Fruit fly (Drosophila melanogaster) whole organism, embryonic: ENCODE data around the gene Vps2.

Experiments
- BtbVII ChIP-seq: fragments of 200-800 bp; sonication (Bioruptor generic); optimal IDR thresholded peaks from 3 replicates; lab custom pipeline; 2017; ENCODE audit warnings: missing biosample characterization, mild to moderate bottlenecking, missing genetic modification characterization
- CG11093 ChIP-seq: fragments of 200-800 bp; sonication (Bioruptor generic); IDR thresholded peaks from 3 replicates; pipeline ENCODE4 v1.3.6; 2022; ENCODE audit warnings: missing biosample characterization, missing genetic modification characterization
- CG11247 ChIP-seq: fragments of 200-800 bp; sonication (Bioruptor generic); IDR thresholded peaks from 2 replicates; pipeline ENCODE4 v1.3.6; 2022; ENCODE audit warnings: missing biosample characterization, missing genetic modification characterization
- CG12236 ChIP-seq: fragments of 200-800 bp; sonication (Bioruptor generic); optimal IDR thresholded peaks from 2 replicates; lab custom pipeline; 2016; ENCODE audit warnings: missing biosample characterization, missing genetic modification characterization
- CG12391 ChIP-seq: fragments of 200-800 bp; sonication (Bioruptor generic); optimal IDR thresholded peaks from 3 replicates; lab custom pipeline; 2018; ENCODE audit warnings: missing biosample characterization, mild to moderate bottlenecking, missing genetic modification characterization, moderate library complexity
- CG13624 ChIP-seq: fragments of 200-800 bp; sonication (Bioruptor generic); optimal IDR thresholded peaks from 2 replicates; lab custom pipeline; 2016; ENCODE audit warnings: missing biosample characterization, missing genetic modification characterization
- CG14441 ChIP-seq: fragments of 200-800 bp; sonication (Bioruptor generic); IDR thresholded peaks from 2 replicates; pipeline ENCODE4 v1.3.6; 2022; ENCODE audit warnings: missing biosample characterization, missing genetic modification characterization
- CG15601 ChIP-seq: fragments of 200-800 bp; sonication (Bioruptor generic); optimal IDR thresholded peaks from 3 replicates; lab custom pipeline; 2019; ENCODE audit warnings: missing biosample characterization, mild to moderate bottlenecking, missing genetic modification characterization, moderate library complexity
- CG17328 ChIP-seq: fragments of 200-800 bp; sonication (Bioruptor generic); IDR thresholded peaks from 2 replicates; pipeline ENCODE4 v1.3.6; 2022; ENCODE audit warnings: missing biosample characterization, missing genetic modification characterization
- CG17612 ChIP-seq: fragments of 200-800 bp; sonication (Bioruptor generic); IDR thresholded peaks from 2 replicates; pipeline ENCODE4 v1.3.6; 2022; ENCODE audit warnings: missing biosample characterization, missing genetic modification characterization
- CG18599 ChIP-seq: fragments of 200-800 bp; sonication (Bioruptor generic); optimal IDR thresholded peaks from 3 replicates; lab custom pipeline; 2017; ENCODE audit warnings: missing biosample characterization, missing genetic modification characterization, mild to moderate bottlenecking, moderate library complexity, missing genetic modification reagents
- CG18619 ChIP-seq: fragments of 200-800 bp; sonication (Bioruptor generic); optimal IDR thresholded peaks from 3 replicates; lab custom pipeline; 2017; ENCODE audit warnings: missing biosample characterization, mild to moderate bottlenecking, missing genetic modification characterization
- CG2116 ChIP-seq: fragments of 200-800 bp; sonication (Bioruptor generic); optimal IDR thresholded peaks from 3 replicates; lab custom pipeline; 2018; ENCODE audit warnings: missing biosample characterization, mild to moderate bottlenecking, missing genetic modification characterization
- CG2199 ChIP-seq: fragments of 200-800 bp; sonication (Bioruptor generic); IDR thresholded peaks from 3 replicates; pipeline ENCODE4 v1.3.6; 2022; ENCODE audit warnings: missing biosample characterization, missing genetic modification characterization
- CG2875 ChIP-seq: fragments of 200-800 bp; sonication (Bioruptor generic); optimal IDR thresholded peaks from 2 replicates; lab custom pipeline; 2017; ENCODE audit warnings: missing biosample characterization, mild to moderate bottlenecking, missing genetic modification characterization, missing genetic modification reagents
- CG33557 ChIP-seq: fragments of 200-800 bp; sonication (Bioruptor generic); optimal IDR thresholded peaks from 2 replicates; lab custom pipeline; 2019; ENCODE audit warnings: missing biosample characterization, mild to moderate bottlenecking, missing genetic modification characterization, moderate library complexity
- CG4328 ChIP-seq: fragments of 200-800 bp; sonication (Bioruptor generic); optimal IDR thresholded peaks from 3 replicates; lab custom pipeline; 2017; ENCODE audit warnings: missing biosample characterization, missing genetic modification reagents, missing genetic modification characterization
- CG4707 ChIP-seq: fragments of 200-800 bp; sonication (Bioruptor generic); optimal IDR thresholded peaks from 2 replicates; lab custom pipeline; 2018; ENCODE audit warnings: missing biosample characterization, mild to moderate bottlenecking, missing genetic modification characterization, moderate library complexity
- CG6683 ChIP-seq: fragments of 200-800 bp; sonication (Bioruptor generic); optimal IDR thresholded peaks from 2 replicates; lab custom pipeline; 2017; ENCODE audit warnings: missing biosample characterization, mild to moderate bottlenecking, missing genetic modification characterization, missing genetic modification reagents
- CG6765 ChIP-seq: fragments of 200-800 bp; sonication (Bioruptor generic); optimal IDR thresholded peaks from 3 replicates; lab custom pipeline; 2017; ENCODE audit warnings: missing biosample characterization, mild to moderate bottlenecking, missing genetic modification characterization
- CG7271 ChIP-seq: fragments of 200-800 bp; sonication (Bioruptor generic); optimal IDR thresholded peaks from 2 replicates; lab custom pipeline; 2018; ENCODE audit warnings: missing biosample characterization, mild to moderate bottlenecking, missing genetic modification characterization, moderate library complexity
- Dfd ChIP-seq, 2 experiments: fragments of >200 bp; optimal IDR thresholded peaks; 2 replicates each; lab custom pipeline; 2017; ENCODE audit warnings: missing biosample characterization in 2 of 2, missing genetic modification characterization in 2 of 2
- Drgx ChIP-seq: fragments of 200-800 bp; sonication (Bioruptor generic); IDR thresholded peaks from 2 replicates; pipeline ENCODE4 v1.3.6; 2022; ENCODE audit warnings: missing biosample characterization, missing genetic modification characterization
- Eip74EF ChIP-seq, 2 experiments: fragments of 200-800 bp in 1 of 2; fragments of >200 bp in 1 of 2; sonication (Bioruptor generic) in 1 of 2; optimal IDR thresholded peaks; 2 replicates each; lab custom pipeline; 2017 to 2019; ENCODE audit warnings: missing biosample characterization in 2 of 2, missing genetic modification characterization in 2 of 2, mild to moderate bottlenecking in 1 of 2, moderate library complexity in 1 of 2
- HLHmδ ChIP-seq: fragments of 200-800 bp; sonication (Bioruptor generic); optimal IDR thresholded peaks from 2 replicates; lab custom pipeline; 2018; ENCODE audit warnings: missing biosample characterization, mild to moderate bottlenecking, missing genetic modification characterization, moderate library complexity
- Hr39 ChIP-seq: fragments of >200 bp; optimal IDR thresholded peaks from 2 replicates; lab custom pipeline; 2017
- Hr78 ChIP-seq, 2 experiments: fragments of 200-800 bp in 1 of 2; fragments of >200 bp in 1 of 2; sonication (Bioruptor generic) in 1 of 2; optimal IDR thresholded peaks; 2 replicates each; lab custom pipeline; 2017 to 2019; ENCODE audit warnings: missing biosample characterization in 2 of 2, missing genetic modification characterization in 2 of 2, mild to moderate bottlenecking in 1 of 2, moderate library complexity in 1 of 2
- Scr ChIP-seq: fragments of 200-800 bp; sonication (Bioruptor generic); IDR thresholded peaks from 2 replicates; pipeline ENCODE4 v1.3.6; 2022; ENCODE audit warnings: missing biosample characterization, missing genetic modification characterization; ENCODE audit not compliant: partially characterized antibody
- Tbp ChIP-seq: fragments of >200 bp; optimal IDR thresholded peaks from 2 replicates; lab custom pipeline; 2018; ENCODE audit warnings: missing biosample characterization, missing genetic modification characterization
- al ChIP-seq: fragments of 200-800 bp; sonication (Bioruptor generic); IDR thresholded peaks from 2 replicates; pipeline ENCODE4 v1.3.6; 2022; ENCODE audit warnings: missing biosample characterization, missing genetic modification characterization
- ap ChIP-seq: fragments of 200-800 bp; sonication (Bioruptor generic); IDR thresholded peaks from 2 replicates; pipeline ENCODE4 v1.3.6; 2022; ENCODE audit warnings: missing biosample characterization, missing genetic modification characterization
- ato ChIP-seq: fragments of 200-800 bp; sonication (Bioruptor generic); IDR thresholded peaks from 2 replicates; pipeline ENCODE4 v1.3.6; 2022; ENCODE audit warnings: missing biosample characterization, missing genetic modification characterization; ENCODE audit not compliant: partially characterized antibody
- bcd ChIP-seq: fragments of 200-800 bp; sonication (Bioruptor generic); optimal IDR thresholded peaks from 2 replicates; lab custom pipeline; 2017; ENCODE audit warnings: missing biosample characterization, mild to moderate bottlenecking, missing genetic modification characterization
- btn ChIP-seq: fragments of 200-800 bp; sonication (Bioruptor generic); optimal IDR thresholded peaks from 2 replicates; lab custom pipeline; 2016; ENCODE audit warnings: missing biosample characterization, missing genetic modification characterization
- ci ChIP-seq: fragments of 200-800 bp; sonication (Bioruptor generic); IDR thresholded peaks from 3 replicates; pipeline ENCODE4 v1.3.6; 2022; ENCODE audit warnings: missing biosample characterization, missing genetic modification characterization
- dimm ChIP-seq: fragments of 200-800 bp; sonication (Bioruptor generic); IDR thresholded peaks from 2 replicates; pipeline ENCODE4 v1.3.6; 2022; ENCODE audit warnings: missing biosample characterization, missing genetic modification characterization
- emc ChIP-seq: fragments of 200-800 bp; sonication (Bioruptor generic); optimal IDR thresholded peaks from 2 replicates; lab custom pipeline; 2016; ENCODE audit warnings: missing biosample characterization, missing genetic modification characterization
- en ChIP-seq: fragments of 200-800 bp; sonication (Bioruptor generic); optimal IDR thresholded peaks from 2 replicates; lab custom pipeline; 2016; ENCODE audit warnings: missing biosample characterization, missing genetic modification characterization
- gsb-n ChIP-seq: fragments of 200-800 bp; sonication (Bioruptor generic); optimal IDR thresholded peaks from 3 replicates; lab custom pipeline; 2018; ENCODE audit warnings: missing biosample characterization, mild to moderate bottlenecking, missing genetic modification characterization
- ind ChIP-seq: fragments of 200-800 bp; sonication (Bioruptor generic); optimal IDR thresholded peaks from 3 replicates; lab custom pipeline; 2016; ENCODE audit warnings: missing biosample characterization, missing genetic modification characterization
- insv ChIP-seq, 2 experiments: fragments of 200-800 bp; sonication (Bioruptor generic); optimal IDR thresholded peaks; 3 replicates each; lab custom pipeline; 2016 to 2018; ENCODE audit warnings: missing biosample characterization in 2 of 2, missing genetic modification characterization in 2 of 2
- klu ChIP-seq: fragments of 200-800 bp; sonication (Bioruptor generic); IDR thresholded peaks from 2 replicates; pipeline ENCODE4 v1.3.6; 2022; ENCODE audit warnings: missing biosample characterization, missing genetic modification characterization
- salm ChIP-seq: fragments of 200-800 bp; sonication (Bioruptor generic); optimal IDR thresholded peaks from 2 replicates; lab custom pipeline; 2018; ENCODE audit warnings: missing biosample characterization, mild to moderate bottlenecking, missing genetic modification characterization
- sisA ChIP-seq: fragments of 200-800 bp; sonication (Bioruptor generic); IDR thresholded peaks from 2 replicates; pipeline ENCODE4 v1.3.6; 2022; ENCODE audit warnings: missing biosample characterization, missing genetic modification characterization
- slbo ChIP-seq: fragments of 200-800 bp; sonication (Bioruptor generic); IDR thresholded peaks from 2 replicates; pipeline ENCODE4 v1.3.6; 2022; ENCODE audit warnings: missing biosample characterization, missing genetic modification characterization
- tio ChIP-seq: fragments of 200-800 bp; sonication (Bioruptor generic); optimal IDR thresholded peaks from 2 replicates; lab custom pipeline; 2017; ENCODE audit warnings: missing biosample characterization, missing genetic modification characterization, inconsistent platforms
- tna ChIP-seq: fragments of 200-800 bp; sonication (Bioruptor generic); IDR thresholded peaks from 2 replicates; pipeline ENCODE4 v1.3.6; 2022; ENCODE audit warnings: missing biosample characterization, missing genetic modification characterization; ENCODE audit not compliant: partially characterized antibody
- trh ChIP-seq: fragments of 200-800 bp; sonication (Bioruptor generic); optimal IDR thresholded peaks from 2 replicates; lab custom pipeline; 2016; ENCODE audit warnings: missing biosample characterization, missing genetic modification characterization
- vnd ChIP-seq: fragments of 200-800 bp; sonication (Bioruptor generic); IDR thresholded peaks from 3 replicates; pipeline ENCODE4 v1.3.6; 2022; ENCODE audit warnings: missing biosample characterization, missing genetic modification characterization; ENCODE audit not compliant: partially characterized antibody
- wek ChIP-seq: fragments of 200-800 bp; sonication (Bioruptor generic); optimal IDR thresholded peaks from 3 replicates; lab custom pipeline; 2018; ENCODE audit warnings: missing biosample characterization, mild to moderate bottlenecking, missing genetic modification characterization, moderate library complexity

Gene Vps2

dm6 chr3R:26059195-26059594, 6.6 kb downstream of the Vps2 start, which contains the start of the genes RpL34a and Trmt61 (continued):
- TF ChIP-seq CG17612 (GFP tag; lab: Robert Waterston, UW), result peak; percentile 57
- TF ChIP-seq klu, result peak; percentile 41; the same call in 1 of the 2 replicates
- peak; percentile 94 for TF ChIP-seq CG33557 (GFP tag; lab: Kevin White, UChicago)
- TF ChIP-seq CG12391 (tag; lab: Kevin White, UChicago), result peak; percentile 94
- TF ChIP-seq CG18599 (GFP tag; lab: Kevin White, UChicago), result peak; percentile 88
- TF ChIP-seq CG14441 (GFP tag; lab: Robert Waterston, UW), result peak; percentile 52
- TF ChIP-seq ind (GFP tag; lab: Kevin White, UChicago), result peak; percentile 60
- peak; percentile 29 for TF ChIP-seq emc (GFP tag; lab: Kevin White, UChicago)
- peak in 1 of 2 experiments; percentile 82 for TF ChIP-seq insv (GFP tag; optimal IDR thresholded peaks at IDR 0.05; lab: Kevin White, UChicago)
- TF ChIP-seq en (GFP tag; lab: Kevin White, UChicago), result peak; percentile 28
- TF ChIP-seq Tbp (GFP tag; lab: Kevin White, UChicago), result no peak
- no peak for TF ChIP-seq HLHmδ (GFP tag; lab: Kevin White, UChicago)
- peak; percentile 79 for TF ChIP-seq trh (GFP tag; lab: Kevin White, UChicago)
- TF ChIP-seq Hr39 (lab: Kevin White, UChicago), result no peak
- peak; percentile 89 for TF ChIP-seq BtbVII (GFP tag; lab: Kevin White, UChicago)
- no peak; the same call in 1 of the 2 replicates for TF ChIP-seq Drgx
- peak; percentile 76 for TF ChIP-seq CG2875 (GFP tag; lab: Kevin White, UChicago)
- TF ChIP-seq CG13624, result peak; percentile 87
- TF ChIP-seq CG17328 (GFP tag; lab: Robert Waterston, UW), result peak; percentile 86
- peak; percentile 84 for TF ChIP-seq salm (tag; lab: Kevin White, UChicago)
- TF ChIP-seq ap (GFP tag; lab: Robert Waterston, UW), result peak; percentile 55
- TF ChIP-seq CG12236 (GFP tag; lab: Kevin White, UChicago), result peak; percentile 64
- TF ChIP-seq bcd (GFP tag; lab: Kevin White, UChicago), result peak; percentile 91
- TF ChIP-seq CG2116 (GFP tag; lab: Kevin White, UChicago), result peak; percentile 95
- TF ChIP-seq slbo (GFP tag; lab: Robert Waterston, UW), result peak; percentile 73
- TF ChIP-seq CG4707 (GFP tag; lab: Kevin White, UChicago), result peak; percentile 70
- peak; percentile 92 for TF ChIP-seq Scr (GFP tag; lab: Robert Waterston, UW)
- TF ChIP-seq CG18619 (GFP tag; lab: Kevin White, UChicago), result peak; percentile 91
- TF ChIP-seq al, result peak; percentile 64
- TF ChIP-seq wek (GFP tag; lab: Kevin White, UChicago), result peak; percentile 81
- TF ChIP-seq CG11093 (GFP tag; lab: Robert Waterston, UW), result 0 out of 3 replicates have a peak, but pooled peaks have one; percentile 31
- peak; percentile 36; the same call in 1 of the 2 replicates for TF ChIP-seq tna
- TF ChIP-seq gsb-n (tag; lab: Kevin White, UChicago), result peak; percentile 86
- peak; percentile 42; the same call in 1 of the 2 replicates for TF ChIP-seq sisA
- TF ChIP-seq CG11247 (GFP tag; lab: Robert Waterston, UW), result peak; percentile 34; the same call in 1 of the 2 replicates
- TF ChIP-seq Eip74EF (GFP tag; optimal IDR thresholded peaks at IDR 0.05; lab: Kevin White, UChicago), result peak in 1 of 2 experiments; percentile 85
- peak; percentile 94 for TF ChIP-seq CG4328 (GFP tag; lab: Kevin White, UChicago)
- peak in 1 of 2 experiments; percentile 67 for TF ChIP-seq Hr78 (GFP tag; optimal IDR thresholded peaks at IDR 0.05; lab: Kevin White, UChicago)
- peak; percentile 96 for TF ChIP-seq CG6765
- no peak for TF ChIP-seq Dfd (GFP tag; optimal IDR thresholded peaks at IDR 0.05; lab: Kevin White, UChicago)
- TF ChIP-seq CG7271 (tag; lab: Kevin White, UChicago), result peak; percentile 96
- TF ChIP-seq dimm (GFP tag; lab: Robert Waterston, UW), result no peak
- TF ChIP-seq btn (GFP tag; lab: Kevin White, UChicago), result peak; percentile 61
- TF ChIP-seq ci (GFP tag; lab: Robert Waterston, UW), result peak; percentile 82
- no peak for TF ChIP-seq ato (GFP tag; lab: Robert Waterston, UW)
- no peak for TF ChIP-seq tio (GFP tag; lab: Kevin White, UChicago)
- peak; percentile 84 for TF ChIP-seq vnd
- no peak for TF ChIP-seq CG2199 (GFP tag; lab: Robert Waterston, UW)
- peak; percentile 90 for TF ChIP-seq CG15601 (tag; lab: Kevin White, UChicago)
- peak; percentile 88 for TF ChIP-seq CG6683 (GFP tag; lab: Kevin White, UChicago)
